Worm (Caenorhabditis elegans) whole organism, L3 larva: ENCODE data around the gene C04C3.14.

Source experiments
- aly-2 ChIP-seq: fragments of 150-350 bp; optimal IDR thresholded peaks from 2 replicates; lab custom pipeline; 2014; ENCODE audit warnings: missing biosample characterization, missing genetic modification characterization
- elt-3 ChIP-seq, 3 experiments: fragments of 150-350 bp in 1 of 3; sonication (generic microtip) in 2 of 3; optimal IDR thresholded peaks; 2 replicates in 2 of 3; 4 replicates in 1 of 3; lab custom pipeline; 2014 to 2017; ENCODE audit warnings: missing biosample characterization in 3 of 3, missing genetic modification characterization in 3 of 3
- fkh-10 ChIP-seq: sonication (generic microtip); optimal IDR thresholded peaks from 2 replicates; lab custom pipeline; 2017; ENCODE audit warnings: missing biosample characterization, missing genetic modification reagents, missing genetic modification characterization

- TF ChIP-seq aly-2 (tag; lab: Kevin White, UChicago) = no peak
- no peak for TF ChIP-seq elt-3 (tag; optimal IDR thresholded peaks at IDR 0.05; lab: Kevin White, UChicago)
- no peak for TF ChIP-seq fkh-10 (GFP tag; lab: Kevin White, UChicago)
Observed at ce11 chrIV:3439354-3439753, 43.7 kb downstream of the C04C3.14 start, which contains the start of gene grd-3.
